Worm (Caenorhabditis elegans): ENCODE data around the gene R160.5.

Gene R160.5

ce11 chrX:4370756-4371155 lies at the start of gene R160.5:
R160.5 (minus strand) TSS chrX:4370856.
- TF ChIP-seq zip-11 (GFP tag; IDR thresholded peaks at IDR 0.05) (no peak), ZK546.5 (tag; optimal IDR thresholded peaks at IDR 0.05) (no peak), dmd-6 (GFP tag; IDR thresholded peaks at IDR 0.05) (no peak), nhr-102 (tag; optimal IDR thresholded peaks at IDR 0.05) (no peak)

ce11 chrX:4418751-4419150 lies 48.1 kb upstream of the R160.5 start, which contains the start of gene dop-1:
dop-1 (minus strand) TSS chrX:4418851.
- TF ChIP-seq gei-8 (GFP tag; optimal IDR thresholded peaks at IDR 0.05): no peak
- TF ChIP-seq aha-1 (tag): peak; percentile 46
- no peak for TF ChIP-seq egl-43 (GFP tag; IDR thresholded peaks at IDR 0.05)

- TF ChIP-seq lin-39 (tag; optimal IDR thresholded peaks at IDR 0.05) (no peak), fkh-10 (GFP tag; optimal IDR thresholded peaks at IDR 0.05) (peak; percentile 49)
These were observed 44.6 kb upstream of the R160.5 start for ce11 chrX:4415289-4415688.

ce11 chrX:4413206-4413605 lies 42.5 kb upstream of the R160.5 start:
- no peak for TF ChIP-seq daf-19 (GFP tag; conservative IDR thresholded peaks at IDR 0.05)
- no peak for TF ChIP-seq R02D3.7 (tag; optimal IDR thresholded peaks at IDR 0.05)
- TF ChIP-seq set-16 (GFP tag; IDR thresholded peaks at IDR 0.05): peak; percentile 63
- TF ChIP-seq nhr-6 (tag; optimal IDR thresholded peaks at IDR 0.05): no peak
- TF ChIP-seq unc-62 (GFP tag; optimal IDR thresholded peaks at IDR 0.05 in 1 of 2): peak in 1 of 2 experiments; percentile 66
- no peak for TF ChIP-seq unc-62 (tag; optimal IDR thresholded peaks at IDR 0.05)
- TF ChIP-seq F49E8.2 (tag; optimal IDR thresholded peaks at IDR 0.05; ENCODE audit: borderline replicate concordance): no peak
- 0 out of 2 replicates have a peak, but pooled peaks have one; percentile 57 for TF ChIP-seq egl-43 (GFP tag; IDR thresholded peaks at IDR 0.05)
- TF ChIP-seq nhr-237 (tag; optimal IDR thresholded peaks at IDR 0.05): no peak
- no peak for TF ChIP-seq hlh-30 (tag; optimal IDR thresholded peaks at IDR 0.05; ENCODE audit: insufficient read depth)
- TF ChIP-seq rbr-2 (tag; optimal IDR thresholded peaks at IDR 0.05): no peak
- TF ChIP-seq aha-1 (tag): peak; percentile 27
- TF ChIP-seq gei-8 (GFP tag; optimal IDR thresholded peaks at IDR 0.05): no peak

ce11 chrX:4410280-4410911 lies 39.7 kb upstream of the R160.5 start:
- TF ChIP-seq pha-4 (GFP tag; IDR thresholded peaks at IDR 0.05): peak; percentile 48; the same call in 1 of the 2 replicates
- no peak for TF ChIP-seq pha-4 (tag; optimal IDR thresholded peaks at IDR 0.05)
- peak in 1 of 2 experiments; percentile 56 for TF ChIP-seq daf-16 (GFP tag; optimal IDR thresholded peaks at IDR 0.05)
- no peak for TF ChIP-seq daf-16 (tag; optimal IDR thresholded peaks at IDR 0.05)
- peak; percentile 29; the same call in 1 of the 2 replicates for TF ChIP-seq dmd-6 (GFP tag; IDR thresholded peaks at IDR 0.05)
- TF ChIP-seq F26F4.8 (GFP tag; conservative IDR thresholded peaks at IDR 0.05): 0 out of 2 replicates have a peak, but pooled peaks have one; percentile 22
- peak; percentile 3 for TF ChIP-seq nhr-48 (tag; optimal IDR thresholded peaks at IDR 0.05)
- no peak for TF ChIP-seq F37D6.2 (tag; optimal IDR thresholded peaks at IDR 0.05)
- no peak for TF ChIP-seq tag-97 (GFP tag; IDR thresholded peaks at IDR 0.05)
- peak; percentile 13 for TF ChIP-seq lir-3 (tag; optimal IDR thresholded peaks at IDR 0.05)
- TF ChIP-seq vab-7 (GFP tag; IDR thresholded peaks at IDR 0.05): peak; percentile 76
- TF ChIP-seq ceh-44 (GFP tag; IDR thresholded peaks at IDR 0.05): 0 out of 2 replicates have a peak, but pooled peaks have one; percentile 40
- no peak for TF ChIP-seq sdz-12 (GFP tag; optimal IDR thresholded peaks at IDR 0.05)
- no peak for TF ChIP-seq ztf-11 (tag; optimal IDR thresholded peaks at IDR 0.05)
- TF ChIP-seq R02D3.7 (tag; optimal IDR thresholded peaks at IDR 0.05): no peak
- TF ChIP-seq lim-7 (GFP tag; IDR thresholded peaks at IDR 0.05): peak; percentile 58; the same call in 1 of the 2 replicates
- no peak for TF ChIP-seq rbr-2 (tag; optimal IDR thresholded peaks at IDR 0.05)
- peak; percentile 76 for TF ChIP-seq snpc-1.2 (GFP tag; IDR thresholded peaks at IDR 0.05)
- TF ChIP-seq dmd-8 (GFP tag; IDR thresholded peaks at IDR 0.05): 0 out of 2 replicates have a peak, but pooled peaks have one; percentile 58
- 0 out of 2 replicates have a peak, but pooled peaks have one; percentile 52 for TF ChIP-seq Y48G9A.11 (GFP tag; IDR thresholded peaks at IDR 0.05)

Measured in whole organism, L4 larva.